Fruit fly (Drosophila melanogaster) whole organism, embryonic: Measurements from ENCODE around the gene htt.
A peak's percentile ranks its signal among the peaks of the same experiment; 100 is the strongest.

Experiments used
- Abd-B ChIP-seq: fragments of 200-800 bp; sonication (Bioruptor generic); optimal IDR thresholded peaks from 2 replicates; lab custom pipeline; 2018; ENCODE audit warnings: missing biosample characterization, mild to moderate bottlenecking, missing genetic modification characterization, moderate library complexity
- Ada2b ChIP-seq: fragments of 200-800 bp; sonication (Bioruptor generic); IDR thresholded peaks from 2 replicates; pipeline ENCODE4 v1.3.6; 2022; ENCODE audit warnings: missing biosample characterization, missing genetic modification characterization
- Atf-2 ChIP-seq: fragments of 200-800 bp; sonication (Bioruptor generic); optimal IDR thresholded peaks from 2 replicates; lab custom pipeline; 2016; ENCODE audit warnings: missing biosample characterization, missing genetic modification characterization
- CG10209 ChIP-seq: fragments of 200-800 bp; sonication (Bioruptor generic); optimal IDR thresholded peaks from 3 replicates; lab custom pipeline; 2017; ENCODE audit warnings: missing biosample characterization, mild to moderate bottlenecking, missing genetic modification characterization, missing genetic modification reagents
- CG10274 ChIP-seq: fragments of 200-800 bp; sonication (Bioruptor generic); optimal IDR thresholded peaks from 3 replicates; lab custom pipeline; 2017; ENCODE audit warnings: missing biosample characterization, mild to moderate bottlenecking, missing genetic modification characterization
- CG12155 ChIP-seq: fragments of 200-800 bp; sonication (Bioruptor generic); optimal IDR thresholded peaks from 3 replicates; lab custom pipeline; 2016; ENCODE audit warnings: missing biosample characterization, missing genetic modification characterization
- CG1233 ChIP-seq: fragments of 200-800 bp; sonication (Bioruptor generic); optimal IDR thresholded peaks from 4 replicates; lab custom pipeline; 2018; ENCODE audit warnings: missing biosample characterization, mild to moderate bottlenecking, missing genetic modification characterization
- CG12391 ChIP-seq: fragments of 200-800 bp; sonication (Bioruptor generic); optimal IDR thresholded peaks from 3 replicates; lab custom pipeline; 2018; ENCODE audit warnings: missing biosample characterization, mild to moderate bottlenecking, missing genetic modification characterization, moderate library complexity
- CG15073 ChIP-seq: fragments of 200-800 bp; sonication (Bioruptor generic); optimal IDR thresholded peaks from 2 replicates; lab custom pipeline; 2016; ENCODE audit warnings: missing biosample characterization, missing genetic modification characterization
- CG2120 ChIP-seq: fragments of 200-800 bp; sonication (Bioruptor generic); optimal IDR thresholded peaks from 3 replicates; lab custom pipeline; 2016; ENCODE audit warnings: missing biosample characterization, missing genetic modification characterization
- CG2712 ChIP-seq: fragments of 200-800 bp; optimal IDR thresholded peaks from 3 replicates; lab custom pipeline; 2019; ENCODE audit warnings: missing biosample characterization, mild to moderate bottlenecking, missing genetic modification characterization, moderate library complexity
- CG2889 ChIP-seq: fragments of 200-800 bp; sonication (Bioruptor generic); IDR thresholded peaks from 3 replicates; pipeline ENCODE4 v1.3.6; 2022; ENCODE audit warnings: missing biosample characterization, missing genetic modification characterization
- CG3281 ChIP-seq: fragments of 200-800 bp; sonication (Bioruptor generic); optimal IDR thresholded peaks from 3 replicates; lab custom pipeline; 2017; ENCODE audit warnings: missing biosample characterization, mild to moderate bottlenecking, missing genetic modification characterization
- CG4424 ChIP-seq: fragments of 200-800 bp; sonication (Bioruptor generic); optimal IDR thresholded peaks from 3 replicates; lab custom pipeline; 2016; ENCODE audit warnings: missing biosample characterization, missing genetic modification characterization
- CG6175 ChIP-seq: fragments of 200-800 bp; sonication (Bioruptor generic); IDR thresholded peaks from 3 replicates; pipeline ENCODE4 v1.3.6; 2022; ENCODE audit warnings: missing biosample characterization, missing genetic modification characterization
- CG7839 ChIP-seq: fragments of 200-800 bp; sonication (Bioruptor generic); optimal IDR thresholded peaks from 3 replicates; lab custom pipeline; 2018; ENCODE audit warnings: missing biosample characterization, mild to moderate bottlenecking, missing genetic modification characterization, moderate library complexity
- CG8281 ChIP-seq: fragments of 200-800 bp; sonication (Bioruptor generic); optimal IDR thresholded peaks from 2 replicates; lab custom pipeline; 2018; ENCODE audit warnings: missing biosample characterization, mild to moderate bottlenecking, missing genetic modification characterization, moderate library complexity
- CG9727 ChIP-seq: fragments of 200-800 bp; sonication (Bioruptor generic); optimal IDR thresholded peaks from 3 replicates; lab custom pipeline; 2017; ENCODE audit warnings: missing biosample characterization, mild to moderate bottlenecking, missing genetic modification characterization
- Dbx ChIP-seq: fragments of 200-800 bp; sonication (Bioruptor generic); IDR thresholded peaks from 3 replicates; pipeline ENCODE4 v1.3.6; 2022; ENCODE audit warnings: missing biosample characterization, missing genetic modification characterization
- HmgD ChIP-seq: fragments of 200-800 bp; sonication (Bioruptor generic); optimal IDR thresholded peaks from 3 replicates; lab custom pipeline; 2016; ENCODE audit warnings: missing biosample characterization, missing genetic modification characterization
- Lim3 ChIP-seq: fragments of 200-800 bp; sonication (Bioruptor generic); IDR thresholded peaks from 2 replicates; pipeline ENCODE4 v1.3.6; 2022; ENCODE audit warnings: missing biosample characterization, missing genetic modification characterization
- MBD-R2 ChIP-seq: fragments of 200-800 bp; sonication (Bioruptor generic); IDR thresholded peaks from 2 replicates; pipeline ENCODE4 v1.3.6; 2022; ENCODE audit warnings: missing biosample characterization, missing genetic modification characterization
- Myb ChIP-seq: fragments of 200-800 bp; sonication (Bioruptor generic); optimal IDR thresholded peaks from 2 replicates; lab custom pipeline; 2016; ENCODE audit warnings: missing biosample characterization, missing genetic modification characterization
- NC2β ChIP-seq: fragments of 200-800 bp; sonication (Bioruptor generic); optimal IDR thresholded peaks from 2 replicates; lab custom pipeline; 2016; ENCODE audit warnings: missing biosample characterization, missing genetic modification characterization
- NFAT ChIP-seq: fragments of 200-800 bp; sonication (Bioruptor generic); IDR thresholded peaks from 2 replicates; pipeline ENCODE4 v1.3.6; 2022; ENCODE audit warnings: missing biosample characterization, missing genetic modification characterization
- PHDP ChIP-seq: fragments of 200-800 bp; sonication (Bioruptor generic); optimal IDR thresholded peaks from 3 replicates; lab custom pipeline; 2018; ENCODE audit warnings: missing biosample characterization, mild to moderate bottlenecking, missing genetic modification characterization, moderate library complexity
- Pdp1 ChIP-seq, 2 experiments: fragments of 200-800 bp; sonication (Bioruptor generic); optimal IDR thresholded peaks; 3 replicates each; lab custom pipeline; 2016; ENCODE audit warnings: missing biosample characterization in 2 of 2, missing genetic modification characterization in 2 of 2, mild to moderate bottlenecking in 1 of 2, moderate library complexity in 1 of 2
- Poxn ChIP-seq: fragments of 200-800 bp; sonication (Bioruptor generic); IDR thresholded peaks from 2 replicates; pipeline ENCODE4 v1.3.6; 2022; ENCODE audit warnings: missing biosample characterization, missing genetic modification characterization
- Rx ChIP-seq: fragments of 200-800 bp; sonication (Bioruptor generic); IDR thresholded peaks from 2 replicates; pipeline ENCODE4 v1.3.6; 2022; ENCODE audit warnings: missing biosample characterization, missing genetic modification characterization
- Sox102F ChIP-seq: fragments of 200-800 bp; sonication (Bioruptor generic); optimal IDR thresholded peaks from 2 replicates; lab custom pipeline; 2018; ENCODE audit warnings: missing biosample characterization, mild to moderate bottlenecking, missing genetic modification characterization, moderate library complexity
- bsh ChIP-seq, 2 experiments: fragments of 200-800 bp; sonication (Bioruptor generic); optimal IDR thresholded peaks; 2 replicates each; lab custom pipeline; 2017 to 2018; ENCODE audit warnings: mild to moderate bottlenecking in 2 of 2, missing biosample characterization in 2 of 2, missing genetic modification characterization in 2 of 2, moderate library complexity in 1 of 2
- cas ChIP-seq: fragments of 200-800 bp; sonication (Bioruptor generic); IDR thresholded peaks from 2 replicates; pipeline ENCODE4 v1.3.6; 2022; ENCODE audit warnings: missing biosample characterization, missing genetic modification characterization
- crc ChIP-seq: fragments of 200-800 bp; sonication (Bioruptor generic); optimal IDR thresholded peaks from 2 replicates; lab custom pipeline; 2016; ENCODE audit warnings: missing biosample characterization, missing genetic modification characterization
- dpn ChIP-seq, 2 experiments: fragments of 200-800 bp; sonication (Bioruptor generic); optimal IDR thresholded peaks; 3 replicates each; lab custom pipeline; 2016; ENCODE audit warnings: missing biosample characterization in 2 of 2, missing genetic modification characterization in 2 of 2
- dysf ChIP-seq: fragments of 200-800 bp; sonication (Bioruptor generic); IDR thresholded peaks from 3 replicates; pipeline ENCODE4 v1.3.6; 2022; ENCODE audit warnings: missing biosample characterization, missing genetic modification characterization
- gro ChIP-seq: fragments of 200-800 bp; sonication (Bioruptor generic); optimal IDR thresholded peaks from 2 replicates; lab custom pipeline; 2016; ENCODE audit warnings: missing biosample characterization, missing genetic modification characterization
- hkb ChIP-seq, 2 experiments: fragments of 200-800 bp in 1 of 2; fragments of >200 bp in 1 of 2; sonication (Bioruptor generic) in 1 of 2; IDR thresholded peaks in 1 of 2; optimal IDR thresholded peaks in 1 of 2; 2 replicates each; pipeline versions ENCODE4 v1.3.6 to Lab custom; 2017 to 2022; ENCODE audit warnings: missing biosample characterization in 1 of 2, missing genetic modification characterization in 1 of 2
- kay ChIP-seq: fragments of 200-800 bp; sonication (Bioruptor generic); optimal IDR thresholded peaks from 2 replicates; lab custom pipeline; 2016; ENCODE audit warnings: missing biosample characterization, missing genetic modification characterization
- ken ChIP-seq: fragments of 200-800 bp; sonication (Bioruptor generic); IDR thresholded peaks from 3 replicates; pipeline ENCODE4 v1.3.6; 2022; ENCODE audit warnings: missing biosample characterization, missing genetic modification characterization
- lab ChIP-seq: fragments of 200-800 bp; sonication (Bioruptor generic); optimal IDR thresholded peaks from 3 replicates; lab custom pipeline; 2017; ENCODE audit warnings: missing biosample characterization, missing genetic modification characterization, mild to moderate bottlenecking, moderate library complexity, missing genetic modification reagents
- oc ChIP-seq: fragments of 200-800 bp; sonication (Bioruptor generic); optimal IDR thresholded peaks from 2 replicates; lab custom pipeline; 2018; ENCODE audit warnings: missing biosample characterization, mild to moderate bottlenecking, missing genetic modification characterization, moderate library complexity
- onecut ChIP-seq: fragments of 200-800 bp; sonication (Bioruptor generic); IDR thresholded peaks from 2 replicates; pipeline ENCODE4 v1.3.6; 2022; ENCODE audit warnings: missing biosample characterization, missing genetic modification characterization
- phol ChIP-seq: fragments of 200-800 bp; sonication (Bioruptor generic); optimal IDR thresholded peaks from 3 replicates; lab custom pipeline; 2018; ENCODE audit warnings: missing biosample characterization, mild to moderate bottlenecking, missing genetic modification characterization, moderate library complexity
- prd ChIP-seq, 3 experiments: fragments of >200 bp in 2 of 3; fragments of 200-800 bp in 1 of 3; sonication (Bioruptor generic) in 1 of 3; optimal IDR thresholded peaks in 2 of 3; IDR thresholded peaks in 1 of 3; 2 replicates in 2 of 3; 3 replicates in 1 of 3; pipeline versions ENCODE4 v1.3.6 to Lab custom; 2017 to 2022; ENCODE audit warnings: missing biosample characterization in 1 of 3, missing genetic modification characterization in 1 of 3
- run ChIP-seq: fragments of 200-800 bp; sonication (Bioruptor generic); optimal IDR thresholded peaks from 3 replicates; lab custom pipeline; 2018; ENCODE audit warnings: missing biosample characterization, mild to moderate bottlenecking, missing genetic modification characterization
- slbo ChIP-seq: fragments of 200-800 bp; sonication (Bioruptor generic); IDR thresholded peaks from 2 replicates; pipeline ENCODE4 v1.3.6; 2022; ENCODE audit warnings: missing biosample characterization, missing genetic modification characterization
- tap ChIP-seq: fragments of 200-800 bp; optimal IDR thresholded peaks from 3 replicates; lab custom pipeline; 2019; ENCODE audit warnings: missing biosample characterization, mild to moderate bottlenecking, missing genetic modification characterization, moderate library complexity
- vfl ChIP-seq: fragments of 200-800 bp; sonication (Bioruptor generic); optimal IDR thresholded peaks from 2 replicates; lab custom pipeline; 2016; ENCODE audit warnings: missing biosample characterization, missing genetic modification characterization

Gene htt

DNA sequence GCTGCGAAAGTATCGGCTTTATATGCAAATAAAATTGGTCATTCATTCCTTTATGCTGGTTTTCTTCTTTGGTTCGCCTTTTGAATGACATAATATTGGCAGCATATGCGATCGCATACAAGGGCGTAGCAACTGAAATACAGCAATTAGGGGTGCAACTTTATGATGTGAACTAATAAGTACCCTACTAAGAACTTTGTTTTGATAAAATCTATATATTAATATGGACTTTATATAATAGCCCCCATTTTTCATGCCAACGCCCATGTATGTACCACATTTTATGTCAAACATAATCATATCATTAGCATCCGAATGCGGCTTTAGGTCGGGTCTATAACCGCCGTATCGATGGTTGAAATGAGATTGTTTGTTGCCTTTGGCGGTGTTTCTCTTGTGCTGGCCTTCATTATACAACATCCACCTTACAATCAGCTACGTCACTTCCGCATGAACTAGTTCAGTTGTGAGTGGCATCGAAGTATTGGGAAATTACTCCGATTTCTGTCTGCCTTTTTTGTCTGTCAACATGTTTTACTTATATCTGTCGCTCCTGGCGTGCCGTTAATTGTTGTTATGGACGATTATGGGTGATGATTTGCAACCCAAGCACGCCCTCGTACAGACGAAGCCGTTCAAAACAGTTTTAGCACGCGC, 19.0 kb upstream of the htt start (continued):
- TF ChIP-seq Pdp1 (GFP tag; optimal IDR thresholded peaks at IDR 0.05; lab: Kevin White, UChicago) (peak; percentile 30 to 61), Atf-2 (GFP tag; lab: Kevin White, UChicago) (no peak), PHDP (peak; percentile 68), Sox102F (GFP tag; lab: Kevin White, UChicago) (peak; percentile 64), CG2889 (GFP tag; lab: Robert Waterston, UW) (0 out of 3 replicates have a peak, but pooled peaks have one; percentile 12), CG2712 (tag; lab: Kevin White, UChicago) (peak; percentile 43), CG9727 (peak; percentile 4), Myb (GFP tag; lab: Kevin White, UChicago) (no peak), oc (tag; lab: Kevin White, UChicago) (peak; percentile 48), Dbx (GFP tag; lab: Robert Waterston, UW) (0 out of 3 replicates have a peak, but pooled peaks have one; percentile 13), CG2120 (GFP tag; lab: Kevin White, UChicago) (peak; percentile 74), CG10209 (GFP tag; lab: Kevin White, UChicago) (peak; percentile 47), hkb (optimal IDR thresholded peaks at IDR 0.05; lab: Kevin White, UChicago) (no peak), hkb (GFP tag; IDR thresholded peaks at IDR 0.05; lab: Robert Waterston, UW) (peak; percentile 83), HmgD (GFP tag; lab: Kevin White, UChicago) (no peak), vfl (GFP tag; lab: Kevin White, UChicago) (no peak), Rx (GFP tag; lab: Robert Waterston, UW) (peak; percentile 48; the same call in 1 of the 2 replicates), CG12391 (tag; lab: Kevin White, UChicago) (peak; percentile 48), CG8281 (tag; lab: Kevin White, UChicago) (peak; percentile 16), kay (GFP tag; lab: Kevin White, UChicago) (peak; percentile 30), CG7839 (tag; lab: Kevin White, UChicago) (peak; percentile 73), onecut (GFP tag; lab: Robert Waterston, UW) (0 out of 2 replicates have a peak, but pooled peaks have one; percentile 23), CG3281 (GFP tag; lab: Kevin White, UChicago) (peak; percentile 38), cas (GFP tag; lab: Robert Waterston, UW) (0 out of 2 replicates have a peak, but pooled peaks have one; percentile 37), NC2β (GFP tag; lab: Kevin White, UChicago) (no peak), CG12155 (GFP tag; lab: Kevin White, UChicago) (peak; percentile 47), CG6175 (0 out of 3 replicates have a peak, but pooled peaks have one; percentile 39), gro (GFP tag; lab: Kevin White, UChicago) (peak; percentile 17), CG15073 (GFP tag; lab: Kevin White, UChicago) (no peak), Poxn (no peak), dysf (peak; percentile 80), lab (peak; percentile 71), bsh (GFP tag; optimal IDR thresholded peaks at IDR 0.05; lab: Kevin White, UChicago) (peak in 1 of 2 experiments; percentile 6), tap (tag; lab: Kevin White, UChicago) (peak; percentile 68), MBD-R2 (GFP tag; lab: Robert Waterston, UW) (peak; percentile 23; the same call in 1 of the 2 replicates), Lim3 (no peak), crc (GFP tag; lab: Kevin White, UChicago) (no peak), NFAT (GFP tag; lab: Robert Waterston, UW) (peak; percentile 57; the same call in 1 of the 2 replicates), ken (GFP tag; lab: Robert Waterston, UW) (peak; percentile 53; the same call in 1 of the 3 replicates), phol (tag; lab: Kevin White, UChicago) (peak; percentile 12), slbo (GFP tag; lab: Robert Waterston, UW) (peak; percentile 79), dpn (GFP tag; optimal IDR thresholded peaks at IDR 0.05; lab: Kevin White, UChicago) (peak in 1 of 2 experiments; percentile 67), CG1233 (GFP tag; lab: Kevin White, UChicago) (peak; percentile 40), Ada2b (peak; percentile 59), run (peak; percentile 26), prd (optimal IDR thresholded peaks at IDR 0.05; lab: Kevin White, UChicago) (no peak), prd (GFP tag; IDR thresholded peaks at IDR 0.05; lab: Robert Waterston, UW) (peak; percentile 63), CG4424 (GFP tag; lab: Kevin White, UChicago) (peak; percentile 52), CG10274 (GFP tag; lab: Kevin White, UChicago) (no peak), Abd-B (peak; percentile 53)
